Worm (Caenorhabditis elegans) whole organism, L3 larva: ENCODE results near the gene Y51A2D.8.

Experiments
- R02D3.7 ChIP-seq: fragments of 150-350 bp; optimal IDR thresholded peaks from 2 replicates; lab custom pipeline; 2014; ENCODE audit warnings: missing biosample characterization, missing genetic modification characterization
- ama-1 ChIP-seq: fragments of 150-350 bp; optimal IDR thresholded peaks from 2 replicates; lab custom pipeline; 2018
- ceh-28 ChIP-seq: fragments of 150-350 bp; optimal IDR thresholded peaks from 2 replicates; lab custom pipeline; 2014; ENCODE audit warnings: missing biosample characterization, missing genetic modification reagents, missing genetic modification characterization
- daf-12 ChIP-seq: fragments of 150-350 bp; optimal IDR thresholded peaks from 2 replicates; lab custom pipeline; 2014; ENCODE audit warnings: missing biosample characterization, missing genetic modification reagents, missing genetic modification characterization
- egl-27 ChIP-seq: sonication (generic microtip); optimal IDR thresholded peaks from 4 replicates; lab custom pipeline; 2017; ENCODE audit warnings: missing biosample characterization, missing genetic modification reagents, missing genetic modification characterization
- egl-5 ChIP-seq: fragments of 150-350 bp; optimal IDR thresholded peaks from 2 replicates; lab custom pipeline; 2017; ENCODE audit warnings: missing biosample characterization, missing genetic modification reagents, missing genetic modification characterization, inconsistent platforms
- nfya-1 ChIP-seq: sonication (generic microtip); optimal IDR thresholded peaks from 2 replicates; lab custom pipeline; 2017; ENCODE audit warnings: missing genetic modification characterization, mild to moderate bottlenecking, missing compliant biosample characterization, antibody characterized with exemption, moderate library complexity; ENCODE audit not compliant: insufficient read depth
- nhr-23 ChIP-seq: fragments of 150-350 bp; optimal IDR thresholded peaks from 2 replicates; lab custom pipeline; 2014; ENCODE audit warnings: missing biosample characterization, missing genetic modification reagents, missing genetic modification characterization
- nhr-28 ChIP-seq: fragments of 150-350 bp; optimal IDR thresholded peaks from 2 replicates; lab custom pipeline; 2014; ENCODE audit warnings: missing biosample characterization, missing genetic modification characterization
- sea-2 ChIP-seq: fragments of 150-350 bp; sonication (generic microtip); optimal IDR thresholded peaks from 4 replicates; lab custom pipeline; 2014; ENCODE audit warnings: missing biosample characterization, missing genetic modification reagents, missing genetic modification characterization
- skn-1 ChIP-seq: fragments of 150-350 bp; optimal IDR thresholded peaks from 2 replicates; lab custom pipeline; 2014; ENCODE audit warnings: missing biosample characterization, missing genetic modification characterization

Y51A2D.8 gene

DNA sequence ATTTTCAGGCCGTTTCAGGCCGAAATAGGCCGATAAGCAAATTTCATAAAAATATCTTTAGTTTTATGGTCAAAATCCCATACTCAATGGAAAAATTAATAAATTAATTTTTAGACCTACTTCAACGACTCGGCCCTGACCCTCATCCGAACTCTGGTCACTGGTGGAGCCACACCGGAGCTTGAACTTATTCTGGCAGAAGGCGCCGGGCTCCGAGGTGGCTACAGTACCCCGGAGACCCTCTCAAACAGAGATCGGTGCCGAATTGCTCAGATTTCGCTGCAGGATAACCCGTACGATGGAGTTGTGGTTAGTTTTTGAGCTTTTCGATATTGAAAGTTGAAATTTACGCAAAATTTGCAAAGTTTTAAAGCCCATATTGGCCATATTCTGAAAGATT is 46.9 kb downstream of the Y51A2D.8 start:
- no peak for TF ChIP-seq daf-12
- no peak for TF ChIP-seq nhr-23 (tag; lab: Kevin White, UChicago)
- no peak for TF ChIP-seq ama-1 (lab: Kevin White, UChicago)
- TF ChIP-seq R02D3.7 (tag; lab: Kevin White, UChicago) = no peak
- TF ChIP-seq nhr-28 (tag; lab: Kevin White, UChicago) = no peak
- TF ChIP-seq sea-2 (GFP tag; lab: Kevin White, UChicago) = no peak
- TF ChIP-seq skn-1 = no peak
- no peak for TF ChIP-seq egl-5
- no peak for TF ChIP-seq nfya-1 (tag; lab: Kevin White, UChicago)

DNA sequence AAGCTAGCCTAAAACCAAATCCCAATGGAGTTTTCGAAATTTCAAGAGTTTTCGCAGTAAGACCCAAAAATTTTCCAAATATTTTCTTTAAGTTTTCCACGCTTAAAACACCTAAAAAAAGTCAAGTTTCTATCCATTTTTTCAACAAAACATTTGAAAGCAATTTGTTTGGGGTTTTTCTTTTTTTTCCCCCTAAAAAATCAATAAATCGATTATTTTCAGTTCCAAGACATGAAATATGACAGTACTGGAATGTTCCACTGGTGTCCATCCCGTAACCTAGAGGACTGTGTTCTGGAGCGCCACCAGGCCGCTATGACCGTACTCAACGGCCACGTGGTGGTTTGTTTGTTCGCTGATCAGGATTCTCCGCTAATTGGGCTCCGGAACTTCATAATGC is 49.0 kb downstream of the Y51A2D.8 start:
- TF ChIP-seq ceh-28 (tag; lab: Kevin White, UChicago) = peak; percentile 56
- no peak for TF ChIP-seq egl-27 (tag; lab: Kevin White, UChicago)
- TF ChIP-seq, all 47 proteins: peak for 1
